Worm (Caenorhabditis elegans): ENCODE data around the gene nlf-1.

nlf-1 gene

ce11 chrX:963171-963570 lies 54.2 kb downstream of the nlf-1 start, which contains the start of gene ncs-1:
ncs-1 (minus strand) TSS chrX:963271.
- no peak for TF ChIP-seq snpc-1.1 (tag; optimal IDR thresholded peaks at IDR 0.05; ENCODE audit: insufficient read depth)
- TF ChIP-seq rcor-1 (GFP tag; IDR thresholded peaks at IDR 0.05): no peak
- no peak for TF ChIP-seq nfya-2 (GFP tag; IDR thresholded peaks at IDR 0.05)
- no peak for TF ChIP-seq hrde-1 (tag; optimal IDR thresholded peaks at IDR 0.05; ENCODE audit: borderline replicate concordance)
- TF ChIP-seq hmg-1.2 (GFP tag; IDR thresholded peaks at IDR 0.05): no peak
- no peak for TF ChIP-seq F57A8.1 (GFP tag; optimal IDR thresholded peaks at IDR 0.05)
- TF ChIP-seq pbrm-1 (GFP tag; IDR thresholded peaks at IDR 0.05): no peak
- no peak for TF ChIP-seq ztf-25 (GFP tag; IDR thresholded peaks at IDR 0.05)

Measured in whole organism, young adult.